Fruit fly (Drosophila melanogaster): Measurements from ENCODE around the gene Hsp26.

The Hsp26 gene

dm6 chr3L:9422636-9423419 lies 45.6 kb upstream of the Hsp26 start, which contains the start of gene aay (continued):
- peak; percentile 93 to 99 for TF ChIP-seq bsh (GFP tag; optimal IDR thresholded peaks at IDR 0.05)
- TF ChIP-seq Rx (GFP tag; IDR thresholded peaks at IDR 0.05) = peak; percentile 98
- TF ChIP-seq sim (GFP tag; IDR thresholded peaks at IDR 0.05) = peak; percentile 96
- peak; percentile 98 for TF ChIP-seq CG15601 (tag; optimal IDR thresholded peaks at IDR 0.05)
- TF ChIP-seq Abd-B (GFP tag; optimal IDR thresholded peaks at IDR 0.05) = peak; percentile 99
- no peak for TF ChIP-seq CG14860 (GFP tag; IDR thresholded peaks at IDR 0.05; ENCODE audit: partially characterized antibody)
- peak; percentile 98 for TF ChIP-seq stc (GFP tag; IDR thresholded peaks at IDR 0.05)
- TF ChIP-seq CG7928 (GFP tag; optimal IDR thresholded peaks at IDR 0.05) = peak; percentile 82
- TF ChIP-seq ind (GFP tag; optimal IDR thresholded peaks at IDR 0.05) = peak; percentile 99
- no peak for TF ChIP-seq CG1832 (GFP tag; optimal IDR thresholded peaks at IDR 0.05)
- TF ChIP-seq CkIIα-i1 (GFP tag; IDR thresholded peaks at IDR 0.05) = peak; percentile 91
- TF ChIP-seq Dll (GFP tag; IDR thresholded peaks at IDR 0.05; ENCODE audit: partially characterized antibody) = 0 out of 4 replicates have a peak, but pooled peaks have one; percentile 18
- TF ChIP-seq HLH3B (GFP tag; IDR thresholded peaks at IDR 0.05) = peak; percentile 98
- TF ChIP-seq pnt (GFP tag; optimal IDR thresholded peaks at IDR 0.05) = peak; percentile 95
- TF ChIP-seq CG6654 (GFP tag; optimal IDR thresholded peaks at IDR 0.05) = peak; percentile 91
- TF ChIP-seq CG1647 (GFP tag; optimal IDR thresholded peaks at IDR 0.05) = peak; percentile 98
- peak; percentile 97 for TF ChIP-seq CG4730 (GFP tag; IDR thresholded peaks at IDR 0.05)
- peak; percentile 99 for TF ChIP-seq CG18599 (GFP tag; optimal IDR thresholded peaks at IDR 0.05)
- peak; percentile 97 for TF ChIP-seq fd64A (GFP tag; optimal IDR thresholded peaks at IDR 0.05)
- peak; percentile 92 for TF ChIP-seq ham (GFP tag; IDR thresholded peaks at IDR 0.05)
- TF ChIP-seq CG14014 (GFP tag; IDR thresholded peaks at IDR 0.05) = peak; percentile 97
- peak; percentile 99 for TF ChIP-seq lilli (GFP tag; optimal IDR thresholded peaks at IDR 0.05)
- TF ChIP-seq H2.0 (GFP tag; IDR thresholded peaks at IDR 0.05) = peak; percentile 97
- peak; percentile 97 for TF ChIP-seq wor (GFP tag; IDR thresholded peaks at IDR 0.05)
- peak; percentile 97 for TF ChIP-seq Vsx1 (GFP tag; optimal IDR thresholded peaks at IDR 0.05)
- peak; percentile 94 for TF ChIP-seq gce (GFP tag; IDR thresholded peaks at IDR 0.05)
- TF ChIP-seq CG14050 (GFP tag; IDR thresholded peaks at IDR 0.05) = peak; percentile 97
- TF ChIP-seq cad (GFP tag; optimal IDR thresholded peaks at IDR 0.05) = no peak
- TF ChIP-seq ranshi (GFP tag; IDR thresholded peaks at IDR 0.05) = peak; percentile 98
- peak; percentile 97 for TF ChIP-seq CG3838 (GFP tag; optimal IDR thresholded peaks at IDR 0.05)
- TF ChIP-seq MESR4 (GFP tag; optimal IDR thresholded peaks at IDR 0.05) = peak; percentile 87
- peak; percentile 81 for TF ChIP-seq CG14965 (GFP tag; optimal IDR thresholded peaks at IDR 0.05; ENCODE audit: borderline replicate concordance)
- peak; percentile 98 for TF ChIP-seq CG3726 (GFP tag; IDR thresholded peaks at IDR 0.05)
- TF ChIP-seq Elba2 (GFP tag; optimal IDR thresholded peaks at IDR 0.05) = peak; percentile 93
- TF ChIP-seq lola (GFP tag; optimal IDR thresholded peaks at IDR 0.05) = peak in 1 of 3 experiments; percentile 99
- peak; percentile 97 for TF ChIP-seq CG11247 (GFP tag; IDR thresholded peaks at IDR 0.05)
- TF ChIP-seq CG12769 (tag; optimal IDR thresholded peaks at IDR 0.05) = peak; percentile 98
- TF ChIP-seq GATAe (GFP tag; conservative IDR thresholded peaks at IDR 0.05) = peak; percentile 97
- TF ChIP-seq NC2β (GFP tag; optimal IDR thresholded peaks at IDR 0.05) = peak; percentile 96
- TF ChIP-seq CG12942 (GFP tag; optimal IDR thresholded peaks at IDR 0.05) = peak; percentile 99
- TF ChIP-seq CG11723 (GFP tag; optimal IDR thresholded peaks at IDR 0.05) = peak; percentile 97
- TF ChIP-seq abd-A (tag; optimal IDR thresholded peaks at IDR 0.05) = peak; percentile 94
- peak; percentile 99 for TF ChIP-seq PHDP (tag; optimal IDR thresholded peaks at IDR 0.05)
- TF ChIP-seq schlank (tag; optimal IDR thresholded peaks at IDR 0.05) = peak; percentile 93
- TF ChIP-seq Asciz (GFP tag; optimal IDR thresholded peaks at IDR 0.05) = peak; percentile 99
- TF ChIP-seq CG10209 (GFP tag; optimal IDR thresholded peaks at IDR 0.05) = peak; percentile 99
- TF ChIP-seq p53 (GFP tag; optimal IDR thresholded peaks at IDR 0.05) = peak; percentile 47
- TF ChIP-seq zf30C (GFP tag; optimal IDR thresholded peaks at IDR 0.05) = peak; percentile 100
- peak; percentile 99 for TF ChIP-seq az2 (GFP tag; optimal IDR thresholded peaks at IDR 0.05)
